Fruit fly (Drosophila melanogaster) Kc167 (cell line): Measurements from ENCODE around the gene obst-B.

Experiments used
- h ChIP-seq: fragments of >200 bp; optimal IDR thresholded peaks from 3 replicates; lab custom pipeline; 2018; ENCODE audit warnings: missing external identifiers
- psq ChIP-seq: fragments of >200 bp; optimal IDR thresholded peaks from 2 replicates; lab custom pipeline; 2017; ENCODE audit warnings: missing external identifiers

- TF ChIP-seq psq (lab: Kevin White, UChicago) (no peak), h (lab: Kevin White, UChicago) (no peak)
Observed at dm6 chr2L:10002408-10003358, 29.8 kb upstream of the obst-B start, which contains the start of the genes CG31875 and SoYb.
